Worm (Caenorhabditis elegans) whole organism, early embryonic: ENCODE measurements around the gene B0454.8.

ENCODE experiments used
- B0310.2 ChIP-seq: sonication (generic microtip); optimal IDR thresholded peaks from 2 replicates; lab custom pipeline; 2016; ENCODE audit warnings: mild to moderate bottlenecking, missing genetic modification characterization, missing compliant biosample characterization
- F13C5.2 ChIP-seq: sonication (generic microtip); optimal IDR thresholded peaks from 2 replicates; lab custom pipeline; 2017; ENCODE audit warnings: mild to moderate bottlenecking, missing genetic modification characterization, inconsistent platforms, missing compliant biosample characterization
- aly-1 ChIP-seq: sonication (generic microtip); optimal IDR thresholded peaks from 2 replicates; lab custom pipeline; 2016; ENCODE audit warnings: missing genetic modification characterization, missing compliant biosample characterization
- ama-1 ChIP-seq: fragments of 150-350 bp; optimal IDR thresholded peaks from 2 replicates; lab custom pipeline; 2014
- ceh-36 ChIP-seq: sonication (generic microtip); optimal IDR thresholded peaks from 2 replicates; lab custom pipeline; 2016; ENCODE audit warnings: missing genetic modification characterization, inconsistent platforms, missing compliant biosample characterization
- ets-7 ChIP-seq: sonication (generic microtip); optimal IDR thresholded peaks from 2 replicates; lab custom pipeline; 2016; ENCODE audit warnings: missing genotype, missing genetic modification characterization, missing compliant biosample characterization
- flt-1 ChIP-seq: fragments of 200-800 bp; sonication (Bioruptor generic); IDR thresholded peaks from 2 replicates; pipeline ENCODE4 v1.3.6; 2022; ENCODE audit warnings: missing genetic modification characterization, missing compliant biosample characterization
- hmbx-1 ChIP-seq: sonication (generic microtip); optimal IDR thresholded peaks from 2 replicates; lab custom pipeline; 2016; ENCODE audit warnings: mild to moderate bottlenecking, missing genetic modification characterization, missing compliant biosample characterization
- hmg-4 ChIP-seq: fragments of 200-800 bp; sonication (Bioruptor generic); optimal IDR thresholded peaks from 2 replicates; lab custom pipeline; 2018; ENCODE audit warnings: mild to moderate bottlenecking, missing genetic modification characterization, missing compliant biosample characterization
- hnd-1 ChIP-seq: sonication (generic microtip); optimal IDR thresholded peaks from 2 replicates; lab custom pipeline; 2016; ENCODE audit warnings: missing genetic modification characterization, missing compliant biosample characterization
- sea-1 ChIP-seq: fragments of 200-800 bp; sonication (Bioruptor generic); conservative IDR thresholded peaks from 2 replicates; pipeline ENCODE4 v1.3.6; 2022; ENCODE audit warnings: missing genetic modification characterization, missing compliant biosample characterization
- tra-4 ChIP-seq: sonication (generic microtip); optimal IDR thresholded peaks from 2 replicates; lab custom pipeline; 2017; ENCODE audit warnings: missing genetic modification characterization, missing compliant biosample characterization

DNA sequence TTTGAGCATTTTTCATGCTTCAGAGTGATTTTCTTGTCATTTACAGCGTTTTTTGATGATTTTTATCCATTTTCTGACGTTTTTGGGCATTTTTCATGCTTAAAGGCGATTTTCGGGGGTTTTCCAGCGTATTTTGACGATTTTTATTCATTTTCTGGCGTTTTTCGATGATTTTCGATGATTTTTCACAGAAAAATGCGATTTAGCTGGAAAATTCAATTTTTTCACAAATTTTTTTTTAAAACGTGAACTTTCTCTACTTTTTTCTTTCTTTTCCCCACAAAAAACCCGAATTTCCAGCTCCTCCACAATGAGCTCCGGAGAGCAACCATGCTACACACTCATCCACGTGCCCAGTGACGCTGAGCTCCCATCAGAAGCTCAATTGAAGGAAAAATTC, 35.2 kb upstream of the B0454.8 start, which contains the start of gene copb-1:
- TF ChIP-seq ama-1 (lab: Kevin White, UChicago), result no peak
- TF ChIP-seq hmbx-1 (tag; lab: Kevin White, UChicago), result no peak
- no peak for TF ChIP-seq B0310.2 (tag; lab: Kevin White, UChicago)
- no peak for TF ChIP-seq hmg-4 (GFP tag; lab: Kevin White, UChicago)
- no peak for TF ChIP-seq F13C5.2 (tag; lab: Kevin White, UChicago)
- no peak for TF ChIP-seq sea-1 (GFP tag; lab: Robert Waterston, UW)
- no peak for TF ChIP-seq hnd-1
- TF ChIP-seq flt-1 (GFP tag; lab: Robert Waterston, UW), result no peak
- TF ChIP-seq ets-7 (tag; lab: Kevin White, UChicago), result no peak
- TF ChIP-seq ceh-36, result no peak
- no peak for TF ChIP-seq aly-1 (tag; lab: Kevin White, UChicago)
- no peak for TF ChIP-seq tra-4 (tag; lab: Kevin White, UChicago)
